Worm (Caenorhabditis elegans) whole organism, L4/young adult: ENCODE measurements around the gene clec-175.

Source experiments
- dao-5 ChIP-seq: sonication (generic microtip); optimal IDR thresholded peaks from 2 replicates; lab custom pipeline; 2016; ENCODE audit warnings: missing genotype, missing genetic modification characterization, moderate library complexity, missing compliant biosample characterization
- him-1 ChIP-seq: sonication (generic microtip); optimal IDR thresholded peaks from 2 replicates; lab custom pipeline; 2016; ENCODE audit warnings: missing genotype, missing genetic modification reagents, missing genetic modification characterization, missing compliant biosample characterization

DNA sequence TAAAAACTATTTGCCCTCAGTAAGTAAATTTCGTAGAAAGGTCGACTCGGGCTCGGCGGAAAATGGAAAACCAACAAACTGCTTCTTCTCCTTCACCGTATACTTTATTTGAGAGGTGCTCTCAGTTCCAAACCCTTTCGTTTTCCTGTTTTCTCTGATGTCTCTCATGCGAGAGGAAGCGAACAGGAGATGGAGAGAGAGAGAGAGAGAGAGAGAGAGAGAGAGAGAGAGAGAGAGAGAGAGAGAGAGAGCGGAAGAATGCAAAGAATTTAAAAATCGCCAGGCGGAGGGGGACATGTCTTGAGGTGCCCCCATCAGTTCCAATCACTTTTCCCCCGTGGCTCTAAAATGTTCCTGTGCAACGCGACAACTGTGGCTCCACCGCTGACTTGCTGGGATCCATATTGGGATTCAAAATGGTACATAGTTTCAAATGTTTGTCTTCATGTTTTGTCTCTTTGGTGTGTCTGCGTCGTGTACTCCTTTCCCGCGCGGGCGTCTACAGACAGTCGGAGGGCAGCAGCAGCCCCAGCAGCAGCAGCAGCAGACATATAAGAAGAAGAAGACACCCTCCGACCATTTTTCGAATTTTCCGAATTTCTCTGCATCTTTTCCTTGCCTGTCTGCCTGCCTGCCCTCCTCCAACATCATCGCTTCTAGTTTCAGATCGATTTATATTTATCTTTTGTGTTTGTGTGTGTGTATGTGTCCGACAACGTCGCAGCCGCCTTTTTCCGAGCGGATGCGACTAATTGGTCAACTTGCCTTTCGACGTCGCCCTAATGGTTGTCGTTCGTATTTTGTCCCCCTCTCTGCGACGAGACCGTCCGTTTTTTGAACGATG is 32.4 kb downstream of the clec-175 start, which contains the start of gene R08C7.11:
- TF ChIP-seq him-1 (tag; lab: Kevin White, UChicago) (no peak), dao-5 (tag; lab: Kevin White, UChicago) (no peak)
